Fruit fly (Drosophila melanogaster) whole organism, wandering third instar larva: ENCODE results near the gene bocks.

Experiments used
- Myc ChIP-seq: fragments of >200 bp; optimal IDR thresholded peaks from 2 replicates; lab custom pipeline; 2017
- lola ChIP-seq: fragments of >200 bp; optimal IDR thresholded peaks from 2 replicates; lab custom pipeline; 2017; ENCODE audit warnings: missing biosample characterization, missing genetic modification characterization

DNA sequence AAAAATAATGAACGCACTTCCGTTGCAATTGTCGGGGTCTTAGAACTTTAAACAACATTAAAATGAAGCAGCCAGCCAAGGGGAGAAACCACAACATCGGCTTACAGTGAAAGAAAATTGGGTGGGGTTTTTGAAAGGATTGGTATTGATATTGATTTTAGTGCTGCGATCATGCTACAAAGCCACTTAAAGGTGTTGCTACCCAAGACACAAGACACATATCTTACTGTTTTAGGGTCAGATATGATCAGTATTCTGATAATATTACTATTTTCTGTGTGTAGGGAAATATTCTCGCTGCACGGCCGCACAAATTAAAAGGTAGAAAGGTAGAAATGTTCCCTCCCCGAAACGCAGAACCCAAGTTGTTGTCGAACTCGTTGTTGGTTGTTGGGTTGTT lies 14.3 kb upstream of the bocks start:
- TF ChIP-seq lola (no peak), Myc (lab: Kevin White, UChicago) (no peak)
